Worm (Caenorhabditis elegans): Measurements from ENCODE around the gene C52G5.2.
A peak's percentile ranks its signal among the peaks of the same experiment; 100 is the strongest.

The C52G5.2 gene

DNA sequence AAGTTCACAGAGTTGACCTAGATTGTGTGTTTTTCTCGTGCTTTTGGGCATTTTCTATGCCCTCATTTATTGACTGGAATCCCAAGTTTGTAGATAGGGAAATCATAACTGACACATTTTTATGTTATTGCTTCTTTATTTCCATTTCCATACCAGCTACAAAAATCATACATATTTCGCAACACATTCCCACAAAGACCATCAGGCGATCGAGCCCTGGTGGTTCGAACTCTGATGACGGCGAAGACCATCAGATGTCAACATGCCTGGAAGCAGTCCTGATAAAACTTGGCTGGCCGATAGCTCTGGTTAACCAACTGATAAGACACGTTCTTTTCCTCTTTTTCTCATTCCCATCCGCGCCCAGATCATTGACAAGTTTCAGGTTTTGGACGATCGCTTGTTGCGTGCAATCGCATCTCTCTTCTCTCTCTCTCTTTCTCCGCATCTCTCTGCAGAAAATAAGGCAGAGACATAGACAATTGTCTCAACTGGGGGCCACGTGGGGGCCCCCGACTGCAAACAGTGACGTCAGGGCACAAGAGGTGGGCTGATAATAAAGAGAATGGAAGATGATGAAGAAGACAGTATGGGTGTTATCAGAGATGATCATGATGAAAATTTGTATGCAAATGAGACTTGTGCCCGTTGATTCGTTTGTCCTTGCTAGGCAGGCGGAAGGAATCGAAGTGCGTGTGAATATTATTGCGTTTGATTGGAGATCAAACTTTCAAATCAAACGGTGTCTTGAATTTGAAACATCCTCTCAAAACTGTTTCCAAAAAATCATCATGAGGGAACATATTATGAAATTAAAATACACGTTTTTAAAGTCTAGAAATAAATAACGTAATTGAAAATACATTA is 29.1 kb downstream of the C52G5.2 start:
- no peak for TF ChIP-seq ZK185.1 (tag; optimal IDR thresholded peaks at IDR 0.05; ENCODE audit: poor library complexity, severe bottlenecking)
- 0 out of 2 replicates have a peak, but pooled peaks have one; percentile 51 for TF ChIP-seq lir-1 (GFP tag; conservative IDR thresholded peaks at IDR 0.05)
- TF ChIP-seq athp-1 (tag; optimal IDR thresholded peaks at IDR 0.05): peak; percentile 8
- TF ChIP-seq snpc-1.1 (tag; optimal IDR thresholded peaks at IDR 0.05; ENCODE audit: insufficient read depth): no peak
- peak; percentile 98 for TF ChIP-seq ets-4 (GFP tag; optimal IDR thresholded peaks at IDR 0.05)
- peak; percentile 85 for TF ChIP-seq dox-1 (GFP tag; IDR thresholded peaks at IDR 0.05)
- TF ChIP-seq somi-1 (GFP tag; optimal IDR thresholded peaks at IDR 0.05): peak; percentile 91
- TF ChIP-seq xnd-1 (tag; optimal IDR thresholded peaks at IDR 0.05): no peak
- peak; percentile 54 for TF ChIP-seq lin-54 (GFP tag; optimal IDR thresholded peaks at IDR 0.05)
- TF ChIP-seq ztf-18 (tag; optimal IDR thresholded peaks at IDR 0.05): peak; percentile 43
- TF ChIP-seq C06A6.2 (GFP tag; conservative IDR thresholded peaks at IDR 0.05): peak; percentile 65; the same call in 1 of the 2 replicates
- no peak for TF ChIP-seq dpl-1 (GFP tag; optimal IDR thresholded peaks at IDR 0.05)
- peak; percentile 12 for TF ChIP-seq mxl-1 (tag; optimal IDR thresholded peaks at IDR 0.05)
- TF ChIP-seq B0261.1 (tag; optimal IDR thresholded peaks at IDR 0.05): peak; percentile 5
- peak; percentile 100 for TF ChIP-seq atf-7 (tag; optimal IDR thresholded peaks at IDR 0.05)
- peak; percentile 85 for TF ChIP-seq F22D6.2 (tag; optimal IDR thresholded peaks at IDR 0.05)
- peak; percentile 93 for TF ChIP-seq nhr-90 (tag; optimal IDR thresholded peaks at IDR 0.05)
- no peak for TF ChIP-seq ztf-25 (GFP tag; IDR thresholded peaks at IDR 0.05)
- TF ChIP-seq hsf-1 (GFP tag; IDR thresholded peaks at IDR 0.05): no peak
- no peak for TF ChIP-seq dpff-1 (tag; optimal IDR thresholded peaks at IDR 0.05)
- TF ChIP-seq gei-17 (GFP tag; optimal IDR thresholded peaks at IDR 0.05): peak; percentile 70
- peak; percentile 77 for TF ChIP-seq ztf-3 (GFP tag; optimal IDR thresholded peaks at IDR 0.05)
- TF ChIP-seq Y67H2A.10 (GFP tag; conservative IDR thresholded peaks at IDR 0.05): no peak
- TF ChIP-seq pha-4 (tag; optimal IDR thresholded peaks at IDR 0.05): peak; percentile 3
- TF ChIP-seq repo-1 (tag; optimal IDR thresholded peaks at IDR 0.05): peak; percentile 57
- peak; percentile 12; the same call in 1 of the 2 replicates for TF ChIP-seq egrh-3 (GFP tag; IDR thresholded peaks at IDR 0.05)
- peak; percentile 61 for TF ChIP-seq mcd-1 (GFP tag; IDR thresholded peaks at IDR 0.05)
- no peak for TF ChIP-seq snpc-1.3 (tag; optimal IDR thresholded peaks at IDR 0.05; ENCODE audit: insufficient read depth)
- peak; percentile 88 for TF ChIP-seq lin-40 (tag; optimal IDR thresholded peaks at IDR 0.05)
- peak; percentile 93 for TF ChIP-seq zfh-2 (GFP tag; conservative IDR thresholded peaks at IDR 0.05)
- no peak for TF ChIP-seq ceh-40 (GFP tag; IDR thresholded peaks at IDR 0.05)
- peak; percentile 76 for TF ChIP-seq egl-44 (GFP tag; IDR thresholded peaks at IDR 0.05)
- no peak for TF ChIP-seq madf-8 (GFP tag; conservative IDR thresholded peaks at IDR 0.05)
- TF ChIP-seq Y53F4B.3 (GFP tag; IDR thresholded peaks at IDR 0.05): no peak
- peak; percentile 74 for TF ChIP-seq K12H6.12 (tag; optimal IDR thresholded peaks at IDR 0.05)
- TF ChIP-seq ztf-28 (GFP tag; IDR thresholded peaks at IDR 0.05): no peak
- TF ChIP-seq snpc-4 (GFP tag; optimal IDR thresholded peaks at IDR 0.05): no peak
- TF ChIP-seq snpc-4 (tag; optimal IDR thresholded peaks at IDR 0.05): peak in 2 of 4 experiments; percentile 44 to 51
- no peak for TF ChIP-seq akir-1 (GFP tag; optimal IDR thresholded peaks at IDR 0.05)
- no peak for TF ChIP-seq rpc-1 (optimal IDR thresholded peaks at IDR 0.05)
- TF ChIP-seq rpc-1 (tag; optimal IDR thresholded peaks at IDR 0.05): no peak
- TF ChIP-seq madf-10 (tag; optimal IDR thresholded peaks at IDR 0.05): peak; percentile 72
- TF ChIP-seq hmg-1.2 (GFP tag; IDR thresholded peaks at IDR 0.05): peak; percentile 48; the same call in 1 of the 2 replicates
- peak; percentile 72; the same call in 1 of the 2 replicates for TF ChIP-seq nfyb-1 (GFP tag; IDR thresholded peaks at IDR 0.05)
- peak; percentile 67 for TF ChIP-seq tbp1 (GFP tag; optimal IDR thresholded peaks at IDR 0.05)
- TF ChIP-seq die-1 (tag; optimal IDR thresholded peaks at IDR 0.05): peak; percentile 40
- TF ChIP-seq F23B12.7 (tag; optimal IDR thresholded peaks at IDR 0.05; ENCODE audit: insufficient read depth): peak; percentile 14
